Fruit fly (Drosophila melanogaster) whole organism, pupa: ENCODE measurements around the gene CG5958.

Source experiments
- CG10348 ChIP-seq: fragments of 200-800 bp; sonication (Bioruptor generic); IDR thresholded peaks from 2 replicates; pipeline ENCODE4 v1.3.6; 2022; ENCODE audit warnings: missing biosample characterization, missing genetic modification characterization
- CG12605 ChIP-seq: fragments of 200-800 bp; sonication (Bioruptor generic); IDR thresholded peaks from 2 replicates; pipeline ENCODE4 v1.3.6; 2022; ENCODE audit warnings: missing biosample characterization, missing genetic modification characterization
- CG13204 ChIP-seq: fragments of 200-800 bp; sonication (Bioruptor generic); optimal IDR thresholded peaks from 2 replicates; lab custom pipeline; 2018; ENCODE audit warnings: missing biosample characterization, mild to moderate bottlenecking, missing genetic modification characterization, moderate library complexity
- CG14655 ChIP-seq: fragments of 200-800 bp; sonication (Bioruptor generic); optimal IDR thresholded peaks from 3 replicates; lab custom pipeline; 2017; ENCODE audit warnings: mild to moderate bottlenecking, missing biosample characterization, missing genetic modification reagents, missing genetic modification characterization
- CG15710 ChIP-seq: fragments of 200-800 bp; sonication (Bioruptor generic); optimal IDR thresholded peaks from 2 replicates; lab custom pipeline; 2018; ENCODE audit warnings: missing biosample characterization, mild to moderate bottlenecking, missing genetic modification characterization, moderate library complexity
- CG17806 ChIP-seq: fragments of 200-800 bp; sonication (Bioruptor generic); optimal IDR thresholded peaks from 2 replicates; lab custom pipeline; 2018; ENCODE audit warnings: missing biosample characterization, mild to moderate bottlenecking, missing genetic modification characterization, moderate library complexity
- CG32121 ChIP-seq: fragments of 200-800 bp; sonication (Bioruptor generic); IDR thresholded peaks from 2 replicates; pipeline ENCODE4 v1.3.6; 2022; ENCODE audit warnings: missing biosample characterization, missing genetic modification characterization
- CG34367 ChIP-seq: fragments of 200-800 bp; sonication (Bioruptor generic); optimal IDR thresholded peaks from 2 replicates; lab custom pipeline; 2018; ENCODE audit warnings: missing biosample characterization, mild to moderate bottlenecking, missing genetic modification characterization
- CG4496 ChIP-seq: fragments of 200-800 bp; sonication (Bioruptor generic); IDR thresholded peaks from 3 replicates; pipeline ENCODE4 v1.3.6; 2022; ENCODE audit warnings: missing biosample characterization, missing genetic modification characterization
- CG8159 ChIP-seq: fragments of 200-800 bp; sonication (Bioruptor generic); optimal IDR thresholded peaks from 3 replicates; lab custom pipeline; 2018; ENCODE audit warnings: missing biosample characterization, mild to moderate bottlenecking, missing genetic modification characterization, moderate library complexity
- CG8301 ChIP-seq: fragments of 200-800 bp; sonication (Bioruptor generic); optimal IDR thresholded peaks from 2 replicates; lab custom pipeline; 2018; ENCODE audit warnings: missing biosample characterization, mild to moderate bottlenecking, missing genetic modification characterization
- CG9948 ChIP-seq: fragments of 200-800 bp; sonication (Bioruptor generic); optimal IDR thresholded peaks from 2 replicates; lab custom pipeline; 2018; ENCODE audit warnings: missing biosample characterization, mild to moderate bottlenecking, missing genetic modification characterization, moderate library complexity
- D1 ChIP-seq: fragments of 200-800 bp; sonication (Bioruptor generic); optimal IDR thresholded peaks from 2 replicates; lab custom pipeline; 2018; ENCODE audit warnings: missing biosample characterization, mild to moderate bottlenecking, missing genetic modification characterization, moderate library complexity
- EcR ChIP-seq: fragments of 200-800 bp; sonication (Bioruptor generic); optimal IDR thresholded peaks from 3 replicates; lab custom pipeline; 2019; ENCODE audit warnings: missing biosample characterization, missing genetic modification characterization, mild to moderate bottlenecking, moderate library complexity, missing genetic modification reagents
- Ets98B ChIP-seq: fragments of 200-800 bp; sonication (Bioruptor generic); IDR thresholded peaks from 2 replicates; pipeline ENCODE4 v1.3.6; 2022; ENCODE audit warnings: missing biosample characterization, missing genetic modification characterization
- Pif1A ChIP-seq: fragments of 200-800 bp; sonication (Bioruptor generic); optimal IDR thresholded peaks from 3 replicates; lab custom pipeline; 2016; ENCODE audit warnings: missing biosample characterization, missing genetic modification characterization
- Pif1B ChIP-seq: fragments of 200-800 bp; sonication (Bioruptor generic); optimal IDR thresholded peaks from 3 replicates; lab custom pipeline; 2016; ENCODE audit warnings: missing biosample characterization, missing genetic modification characterization
- Snoo ChIP-seq: fragments of 200-800 bp; sonication (Bioruptor generic); optimal IDR thresholded peaks from 3 replicates; lab custom pipeline; 2017; ENCODE audit warnings: missing biosample characterization, mild to moderate bottlenecking, missing genetic modification characterization, inconsistent platforms
- fd96Ca ChIP-seq: fragments of 200-800 bp; sonication (Bioruptor generic); IDR thresholded peaks from 3 replicates; pipeline ENCODE4 v1.3.6; 2022; ENCODE audit warnings: missing biosample characterization, missing genetic modification characterization
- gl ChIP-seq: fragments of 200-800 bp; sonication (Bioruptor generic); optimal IDR thresholded peaks from 2 replicates; lab custom pipeline; 2018; ENCODE audit warnings: missing biosample characterization, mild to moderate bottlenecking, missing genetic modification characterization
- rn ChIP-seq: fragments of 200-800 bp; sonication (Bioruptor generic); IDR thresholded peaks from 2 replicates; pipeline ENCODE4 v1.3.6; 2022; ENCODE audit warnings: missing biosample characterization, missing genetic modification characterization

The CG5958 gene

DNA sequence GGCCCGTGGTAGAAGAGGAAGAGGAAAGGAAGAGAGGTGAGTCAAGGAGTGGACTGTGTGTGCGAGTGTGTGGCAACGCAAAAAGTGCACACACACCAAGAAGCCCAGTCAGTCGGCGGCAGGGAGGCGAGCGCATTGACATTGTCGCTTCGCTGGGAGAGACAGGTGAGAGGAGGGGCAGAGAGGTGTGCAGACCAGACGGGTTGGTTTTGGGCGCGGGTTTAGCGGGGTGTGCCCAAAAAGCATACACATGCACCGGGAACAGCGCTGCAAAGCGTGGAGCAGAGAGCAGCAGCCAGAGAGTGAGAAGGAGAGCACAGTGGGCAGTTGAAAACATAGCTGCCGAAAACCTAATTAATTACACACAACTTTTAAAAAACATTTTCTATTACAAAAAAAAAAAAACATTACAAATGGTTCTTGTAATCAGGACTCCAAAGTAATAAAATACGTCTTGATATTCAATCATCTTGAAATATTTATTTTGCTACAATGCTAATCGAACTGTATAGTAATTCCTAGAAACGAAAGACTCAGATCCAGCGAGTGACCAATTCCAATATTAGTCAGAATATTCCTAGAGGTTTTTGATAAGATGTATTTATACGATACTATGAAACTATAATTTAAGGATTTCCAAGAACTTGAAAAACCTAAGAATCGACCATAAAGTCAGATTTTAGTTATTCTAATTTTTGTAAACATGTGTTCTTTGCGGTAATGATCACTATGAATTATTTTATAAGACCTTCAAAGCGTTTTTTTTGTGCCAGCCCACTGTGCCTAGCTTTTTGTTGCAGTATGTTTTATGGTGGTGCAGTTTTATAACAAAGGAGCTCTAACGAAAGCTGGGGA, 10.7 kb downstream of the CG5958 start:
- TF ChIP-seq CG4496 (GFP tag; lab: Robert Waterston, UW) (peak; percentile 82), CG32121 (peak; percentile 77), CG15710 (tag; lab: Kevin White, UChicago) (peak; percentile 65), EcR (GFP tag; lab: Kevin White, UChicago) (peak; percentile 99), gl (no peak), fd96Ca (GFP tag; lab: Robert Waterston, UW) (peak; percentile 70; the same call in 2 of the 3 replicates), CG8159 (peak; percentile 83), Snoo (tag; lab: Kevin White, UChicago) (peak; percentile 91), CG14655 (peak; percentile 84), Pif1A (GFP tag; lab: Kevin White, UChicago) (peak; percentile 63), CG17806 (tag; lab: Kevin White, UChicago) (peak; percentile 64), D1 (tag; lab: Kevin White, UChicago) (no peak), CG8301 (tag; lab: Kevin White, UChicago) (peak; percentile 67), CG34367 (tag; lab: Kevin White, UChicago) (peak; percentile 68), Ets98B (GFP tag; lab: Robert Waterston, UW) (peak; percentile 76), CG9948 (tag; lab: Kevin White, UChicago) (peak; percentile 67), rn (GFP tag; lab: Robert Waterston, UW) (0 out of 2 replicates have a peak, but pooled peaks have one; percentile 6), CG13204 (GFP tag; lab: Kevin White, UChicago) (peak; percentile 80), CG12605 (GFP tag; lab: Robert Waterston, UW) (peak; percentile 70; the same call in 1 of the 2 replicates), CG10348 (GFP tag; lab: Robert Waterston, UW) (0 out of 2 replicates have a peak, but pooled peaks have one; percentile 18), Pif1B (GFP tag; lab: Kevin White, UChicago) (peak; percentile 16)
- TF ChIP-seq, all 21 proteins: peak for 19

DNA sequence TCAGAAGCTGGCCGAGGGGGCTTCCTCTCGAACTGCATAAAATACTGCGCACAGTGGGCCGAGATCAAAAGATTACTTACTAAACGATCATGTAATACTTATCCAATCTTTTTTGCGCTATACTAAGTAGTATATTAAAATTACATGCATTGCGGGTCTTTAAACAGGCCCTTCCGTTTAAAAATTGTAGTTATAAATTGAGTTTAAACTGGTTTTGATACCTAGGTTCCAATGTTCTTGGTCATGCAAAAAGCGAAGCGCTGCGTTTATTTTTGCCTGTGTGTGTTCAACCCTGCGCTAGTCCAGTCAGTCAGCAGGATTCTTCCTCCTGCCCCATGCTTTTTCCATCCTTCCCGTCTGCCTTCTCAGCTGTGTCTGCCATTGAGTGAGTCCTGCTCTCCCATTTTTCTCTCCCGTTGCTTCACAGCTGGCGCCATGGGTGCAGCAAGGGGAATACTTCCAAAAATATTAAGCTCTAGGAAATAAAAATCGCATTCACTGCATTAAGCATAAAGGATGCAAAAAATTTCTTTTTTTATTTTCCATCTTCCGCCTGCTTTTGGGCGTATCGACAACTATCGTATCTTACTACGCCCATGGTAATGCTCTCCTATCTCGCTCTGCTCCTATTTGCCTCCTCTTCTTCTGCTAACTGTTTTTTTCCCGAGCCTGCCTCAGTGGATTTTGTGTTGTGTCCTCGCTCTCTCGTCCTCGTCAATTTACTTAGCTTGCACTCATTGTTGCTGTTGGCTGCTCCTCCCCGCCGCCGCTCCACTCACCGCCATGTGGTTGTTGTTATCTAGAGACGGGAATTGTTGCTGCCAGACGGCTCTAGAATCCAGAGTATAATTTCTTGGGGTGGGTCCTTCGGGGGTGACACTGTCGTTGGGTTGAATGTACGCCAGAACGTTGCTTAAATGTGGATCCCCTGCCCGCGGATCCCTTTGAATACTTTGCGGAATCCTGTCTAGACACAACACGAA, 12.7 kb downstream of the CG5958 start:
- TF ChIP-seq D1 (tag; lab: Kevin White, UChicago), result peak; percentile 38
- peak; percentile 77 for TF ChIP-seq CG13204 (GFP tag; lab: Kevin White, UChicago)
- TF ChIP-seq Pif1B (GFP tag; lab: Kevin White, UChicago), result peak; percentile 74
- peak; percentile 84 for TF ChIP-seq CG17806 (tag; lab: Kevin White, UChicago)
- TF ChIP-seq CG10348 (GFP tag; lab: Robert Waterston, UW), result no peak
- peak; percentile 92 for TF ChIP-seq CG8159
- peak; percentile 96 for TF ChIP-seq CG15710 (tag; lab: Kevin White, UChicago)
- peak; percentile 68 for TF ChIP-seq Snoo (tag; lab: Kevin White, UChicago)
- peak; percentile 90 for TF ChIP-seq EcR (GFP tag; lab: Kevin White, UChicago)
- TF ChIP-seq fd96Ca (GFP tag; lab: Robert Waterston, UW), result peak; percentile 88
- peak; percentile 81 for TF ChIP-seq CG14655
- TF ChIP-seq CG8301 (tag; lab: Kevin White, UChicago), result peak; percentile 68
- TF ChIP-seq CG9948 (tag; lab: Kevin White, UChicago), result peak; percentile 78
- peak; percentile 64 for TF ChIP-seq Ets98B (GFP tag; lab: Robert Waterston, UW)
- peak; percentile 76 for TF ChIP-seq CG34367 (tag; lab: Kevin White, UChicago)
- peak; percentile 63 for TF ChIP-seq gl
- TF ChIP-seq Pif1A (GFP tag; lab: Kevin White, UChicago), result peak; percentile 86
- peak; percentile 57 for TF ChIP-seq CG12605 (GFP tag; lab: Robert Waterston, UW)
- peak; percentile 76 for TF ChIP-seq rn (GFP tag; lab: Robert Waterston, UW)
- TF ChIP-seq CG32121, result peak; percentile 64
- TF ChIP-seq CG4496 (GFP tag; lab: Robert Waterston, UW), result no peak; the same call in 2 of the 3 replicates

DNA sequence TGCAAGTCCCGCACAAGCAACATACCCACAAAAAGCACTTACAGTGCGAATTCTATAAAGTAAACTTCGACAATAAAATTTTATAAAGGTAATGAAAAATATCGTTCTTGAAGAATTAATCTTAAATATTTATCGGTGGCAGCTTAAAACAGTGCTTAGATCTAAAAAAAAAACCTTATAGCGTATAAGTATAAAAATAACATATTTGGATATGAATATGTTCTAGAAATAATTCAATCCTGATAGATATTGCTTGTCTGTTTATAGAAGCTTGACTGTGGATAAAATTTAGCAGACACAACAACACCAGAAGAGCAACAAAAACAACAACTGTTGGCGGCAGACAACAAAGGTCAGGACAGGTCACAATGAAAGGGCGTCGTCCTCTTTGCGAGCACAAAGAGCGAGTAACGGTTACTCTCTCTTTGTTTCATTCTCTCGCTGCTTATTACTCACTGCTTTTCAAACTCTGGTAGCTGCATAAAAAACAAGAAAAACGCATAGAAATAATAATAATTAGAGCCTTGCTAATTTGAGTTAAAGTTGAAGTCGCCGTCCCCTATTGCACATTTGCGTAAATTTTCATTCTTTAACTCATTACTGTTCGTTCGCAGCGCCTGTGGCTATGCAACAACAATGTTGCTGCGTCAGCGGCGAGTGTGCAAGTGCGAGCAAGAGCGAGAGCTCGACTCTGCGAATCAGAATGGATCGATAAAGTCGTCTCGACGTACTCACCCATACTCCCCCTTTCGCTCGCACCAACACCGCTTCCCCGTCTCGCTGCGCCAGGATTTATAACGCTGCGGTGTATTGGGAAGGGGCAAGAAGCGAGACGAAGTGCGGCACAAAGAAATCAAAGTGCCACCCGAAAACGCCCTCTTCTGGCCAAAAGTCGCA, 13.7 kb downstream of the CG5958 start:
- TF ChIP-seq CG14655 (peak; percentile 58), CG13204 (GFP tag; lab: Kevin White, UChicago) (peak; percentile 23), CG10348 (GFP tag; lab: Robert Waterston, UW) (no peak), CG8301 (tag; lab: Kevin White, UChicago) (peak; percentile 45), Ets98B (GFP tag; lab: Robert Waterston, UW) (no peak), D1 (tag; lab: Kevin White, UChicago) (no peak), Pif1A (GFP tag; lab: Kevin White, UChicago) (peak; percentile 55), Pif1B (GFP tag; lab: Kevin White, UChicago) (peak; percentile 39), CG9948 (tag; lab: Kevin White, UChicago) (peak; percentile 74), CG15710 (tag; lab: Kevin White, UChicago) (peak; percentile 81), gl (no peak), CG32121 (peak; percentile 28; the same call in 1 of the 2 replicates), CG34367 (tag; lab: Kevin White, UChicago) (peak; percentile 59), CG12605 (GFP tag; lab: Robert Waterston, UW) (peak; percentile 38; the same call in 1 of the 2 replicates), CG8159 (peak; percentile 82), fd96Ca (GFP tag; lab: Robert Waterston, UW) (no peak; the same call in 2 of the 3 replicates), rn (GFP tag; lab: Robert Waterston, UW) (no peak), CG17806 (tag; lab: Kevin White, UChicago) (peak; percentile 65), EcR (GFP tag; lab: Kevin White, UChicago) (peak; percentile 97), Snoo (tag; lab: Kevin White, UChicago) (peak; percentile 57)
- TF ChIP-seq, all 21 proteins: peak for 14
